Worm (Caenorhabditis elegans) whole organism, early embryonic: ENCODE data around the gene ncl-1.

Experiments
- B0310.2 ChIP-seq: sonication (generic microtip); optimal IDR thresholded peaks from 2 replicates; lab custom pipeline; 2016; ENCODE audit warnings: mild to moderate bottlenecking, missing genetic modification characterization, missing compliant biosample characterization
- F13C5.2 ChIP-seq: sonication (generic microtip); optimal IDR thresholded peaks from 2 replicates; lab custom pipeline; 2017; ENCODE audit warnings: mild to moderate bottlenecking, missing genetic modification characterization, inconsistent platforms, missing compliant biosample characterization
- aly-1 ChIP-seq: sonication (generic microtip); optimal IDR thresholded peaks from 2 replicates; lab custom pipeline; 2016; ENCODE audit warnings: missing genetic modification characterization, missing compliant biosample characterization
- ama-1 ChIP-seq: fragments of 150-350 bp; optimal IDR thresholded peaks from 2 replicates; lab custom pipeline; 2014
- ceh-13 ChIP-seq: fragments of 200-800 bp; sonication (Bioruptor generic); optimal IDR thresholded peaks from 2 replicates; lab custom pipeline; 2018; ENCODE audit warnings: mild to moderate bottlenecking, missing genetic modification characterization, missing compliant biosample characterization
- ceh-36 ChIP-seq: sonication (generic microtip); optimal IDR thresholded peaks from 2 replicates; lab custom pipeline; 2016; ENCODE audit warnings: missing genetic modification characterization, inconsistent platforms, missing compliant biosample characterization
- ets-7 ChIP-seq: sonication (generic microtip); optimal IDR thresholded peaks from 2 replicates; lab custom pipeline; 2016; ENCODE audit warnings: missing genotype, missing genetic modification characterization, missing compliant biosample characterization
- flt-1 ChIP-seq: fragments of 200-800 bp; sonication (Bioruptor generic); IDR thresholded peaks from 2 replicates; pipeline ENCODE4 v1.3.6; 2022; ENCODE audit warnings: missing genetic modification characterization, missing compliant biosample characterization
- hmbx-1 ChIP-seq: sonication (generic microtip); optimal IDR thresholded peaks from 2 replicates; lab custom pipeline; 2016; ENCODE audit warnings: mild to moderate bottlenecking, missing genetic modification characterization, missing compliant biosample characterization
- hmg-4 ChIP-seq: fragments of 200-800 bp; sonication (Bioruptor generic); optimal IDR thresholded peaks from 2 replicates; lab custom pipeline; 2018; ENCODE audit warnings: mild to moderate bottlenecking, missing genetic modification characterization, missing compliant biosample characterization
- hnd-1 ChIP-seq: sonication (generic microtip); optimal IDR thresholded peaks from 2 replicates; lab custom pipeline; 2016; ENCODE audit warnings: missing genetic modification characterization, missing compliant biosample characterization
- pes-1 ChIP-seq: fragments of 200-800 bp; sonication (Bioruptor generic); IDR thresholded peaks from 2 replicates; pipeline ENCODE4 v1.3.6; 2022; ENCODE audit warnings: missing genetic modification reagents, missing genetic modification characterization, missing compliant biosample characterization
- scrt-1 ChIP-seq: fragments of 200-800 bp; sonication (Bioruptor generic); IDR thresholded peaks from 2 replicates; pipeline ENCODE4 v1.3.6; 2022; ENCODE audit warnings: missing genetic modification characterization, missing compliant biosample characterization
- sea-1 ChIP-seq: fragments of 200-800 bp; sonication (Bioruptor generic); conservative IDR thresholded peaks from 2 replicates; pipeline ENCODE4 v1.3.6; 2022; ENCODE audit warnings: missing genetic modification characterization, missing compliant biosample characterization
- tbx-11 ChIP-seq: fragments of 200-800 bp; sonication (Bioruptor generic); IDR thresholded peaks from 2 replicates; pipeline ENCODE4 v1.3.6; 2022; ENCODE audit warnings: missing genetic modification characterization, missing compliant biosample characterization
- tbx-37 ChIP-seq: fragments of 200-800 bp; sonication (Bioruptor generic); conservative IDR thresholded peaks from 2 replicates; pipeline ENCODE4 v1.3.6; 2022; ENCODE audit warnings: missing genetic modification reagents, missing genetic modification characterization, missing compliant biosample characterization
- tra-4 ChIP-seq: sonication (generic microtip); optimal IDR thresholded peaks from 2 replicates; lab custom pipeline; 2017; ENCODE audit warnings: missing genetic modification characterization, missing compliant biosample characterization

ncl-1 gene

DNA sequence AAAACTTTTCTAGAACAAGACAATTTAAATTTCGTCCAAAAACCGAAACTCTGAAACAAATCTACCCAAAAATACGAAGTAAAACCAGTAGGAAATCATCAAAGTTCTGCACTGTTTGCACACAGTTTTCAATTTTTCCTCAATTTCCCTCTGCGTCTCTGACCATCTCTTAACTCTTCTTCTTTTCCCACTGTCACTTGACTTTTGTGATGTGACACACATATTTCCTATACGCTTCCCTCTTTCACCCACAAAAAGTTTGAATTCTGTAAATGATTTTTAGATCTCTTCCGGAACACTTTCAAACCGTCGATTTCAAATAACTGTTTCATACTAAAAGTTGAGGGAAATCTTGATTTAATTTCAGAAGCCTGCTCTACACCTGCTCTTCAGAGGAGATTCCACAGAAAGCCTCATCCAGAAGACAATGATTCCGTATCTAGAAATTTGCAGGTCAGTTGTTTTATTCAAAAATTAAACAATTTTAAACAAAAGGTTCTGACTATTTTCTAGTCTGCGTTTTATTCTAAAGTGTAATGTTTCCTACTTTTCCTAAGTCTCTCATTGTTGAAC, at the start of gene ncl-1:
Gene ncl-1, plus strand, starts transcription at position 366 of the 573 bp plus-strand sequence.
- TF ChIP-seq scrt-1 (GFP tag; lab: Robert Waterston, UW) (no peak), aly-1 (tag; lab: Kevin White, UChicago) (no peak), hnd-1 (tag; lab: Kevin White, UChicago) (no peak), pes-1 (no peak), tbx-37 (no peak), ceh-13 (GFP tag; lab: Kevin White, UChicago) (no peak), ets-7 (tag; lab: Kevin White, UChicago) (no peak)

DNA sequence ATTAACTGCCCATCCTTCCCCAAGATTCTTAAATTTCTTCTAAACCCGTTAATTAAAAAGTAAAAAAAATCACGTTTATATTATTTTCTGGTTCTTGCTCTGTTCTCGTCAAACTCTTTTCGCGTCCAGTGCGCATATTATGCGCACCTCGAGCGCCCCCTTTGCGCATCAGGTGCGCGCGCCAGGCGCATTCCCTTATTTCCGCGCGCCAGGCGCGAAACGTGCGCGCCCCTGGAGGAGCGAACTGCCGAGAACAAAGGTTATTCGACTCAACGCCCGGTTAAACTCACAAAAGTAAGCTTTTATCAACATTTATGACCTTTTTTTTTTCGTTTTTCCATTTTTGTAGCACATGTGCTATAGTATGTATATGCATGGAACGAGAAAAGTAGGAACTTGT, 47.1 kb upstream of the ncl-1 start:
- TF ChIP-seq F13C5.2 (no peak), hmg-4 (GFP tag; lab: Kevin White, UChicago) (no peak), sea-1 (GFP tag; lab: Robert Waterston, UW) (no peak), aly-1 (tag; lab: Kevin White, UChicago) (no peak), flt-1 (GFP tag; lab: Robert Waterston, UW) (no peak), tbx-37 (no peak), hmbx-1 (tag; lab: Kevin White, UChicago) (no peak), tbx-11 (GFP tag; lab: Robert Waterston, UW) (no peak), ama-1 (lab: Kevin White, UChicago) (no peak), scrt-1 (GFP tag; lab: Robert Waterston, UW) (no peak), tra-4 (no peak), pes-1 (no peak), B0310.2 (tag; lab: Kevin White, UChicago) (no peak), ets-7 (tag; lab: Kevin White, UChicago) (no peak), ceh-13 (GFP tag; lab: Kevin White, UChicago) (no peak), ceh-36 (tag; lab: Kevin White, UChicago) (no peak), hnd-1 (tag; lab: Kevin White, UChicago) (no peak)

DNA sequence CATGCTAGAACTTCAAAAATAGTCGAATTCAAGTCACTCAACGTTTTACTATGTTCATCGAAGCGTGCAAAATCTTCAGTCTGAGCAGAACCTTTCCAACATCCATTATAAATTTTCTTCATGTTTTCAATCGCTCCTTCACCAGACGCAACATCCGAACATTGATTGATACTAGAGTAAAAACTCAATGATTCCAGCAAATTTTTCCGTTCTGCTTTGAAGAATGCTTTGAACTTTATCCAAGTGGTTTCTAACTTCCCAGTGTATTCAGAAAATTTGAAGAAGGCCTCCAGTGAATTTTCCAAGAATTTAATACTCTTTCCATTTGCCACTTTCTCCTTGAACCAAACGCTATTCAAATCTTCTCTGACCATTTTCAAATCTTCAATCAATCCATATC, 27.2 kb upstream of the ncl-1 start:
- TF ChIP-seq aly-1 (tag; lab: Kevin White, UChicago) = no peak
- TF ChIP-seq ceh-36 (tag; lab: Kevin White, UChicago) = no peak
- TF ChIP-seq sea-1 (GFP tag; lab: Robert Waterston, UW) = no peak
- no peak for TF ChIP-seq tbx-37
- TF ChIP-seq tra-4 = no peak
- no peak for TF ChIP-seq ceh-13 (GFP tag; lab: Kevin White, UChicago)
- no peak for TF ChIP-seq hnd-1 (tag; lab: Kevin White, UChicago)
- no peak for TF ChIP-seq pes-1

DNA sequence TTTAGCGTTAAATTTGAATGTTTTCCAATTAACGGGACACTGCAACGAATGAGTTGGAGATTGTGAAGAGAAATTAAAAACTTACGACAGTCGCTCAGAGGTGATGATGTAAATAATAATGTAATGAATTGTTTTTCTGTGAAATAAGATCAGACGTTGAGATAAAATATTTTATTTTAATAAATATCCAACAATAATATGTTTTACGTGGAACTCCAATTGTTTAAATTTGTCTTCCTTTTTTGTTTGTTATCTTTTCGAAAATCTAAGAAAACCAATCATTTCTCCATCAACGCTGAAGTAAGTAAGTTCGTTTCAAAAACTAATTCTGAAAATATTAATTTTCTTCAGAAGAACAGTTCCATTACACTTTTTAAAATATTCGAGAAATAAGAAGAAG, 25.3 kb upstream of the ncl-1 start, which contains the start of gene C18H2.5:
Gene C18H2.5, minus strand, starts transcription at position 101 of the 400 bp plus-strand sequence.
- no peak for TF ChIP-seq F13C5.2
- no peak for TF ChIP-seq ceh-13 (GFP tag; lab: Kevin White, UChicago)
- TF ChIP-seq pes-1 = no peak
- no peak for TF ChIP-seq tra-4
- no peak for TF ChIP-seq sea-1 (GFP tag; lab: Robert Waterston, UW)
- no peak for TF ChIP-seq tbx-37
- TF ChIP-seq flt-1 (GFP tag; lab: Robert Waterston, UW) = no peak

DNA sequence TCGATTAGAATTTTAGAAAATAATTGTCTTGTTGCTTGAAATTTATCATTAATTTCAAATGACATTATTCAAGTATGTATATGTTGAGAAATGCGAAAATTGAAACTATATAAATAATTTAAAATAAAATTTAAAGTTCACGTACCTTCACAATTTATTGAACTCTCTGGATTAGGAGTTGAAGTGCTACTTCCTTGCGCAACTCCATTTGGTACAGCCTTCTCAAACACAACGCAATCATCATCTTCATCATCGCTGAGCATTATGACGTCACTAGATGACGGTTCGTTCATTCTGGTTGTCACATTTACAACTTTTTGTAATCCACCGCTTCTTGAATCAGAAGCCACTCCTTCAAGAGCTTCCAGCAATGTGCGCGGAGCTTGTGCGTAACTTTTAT, 16.1 kb upstream of the ncl-1 start:
- TF ChIP-seq ceh-36 (tag; lab: Kevin White, UChicago) (no peak), F13C5.2 (no peak), pes-1 (no peak)

DNA sequence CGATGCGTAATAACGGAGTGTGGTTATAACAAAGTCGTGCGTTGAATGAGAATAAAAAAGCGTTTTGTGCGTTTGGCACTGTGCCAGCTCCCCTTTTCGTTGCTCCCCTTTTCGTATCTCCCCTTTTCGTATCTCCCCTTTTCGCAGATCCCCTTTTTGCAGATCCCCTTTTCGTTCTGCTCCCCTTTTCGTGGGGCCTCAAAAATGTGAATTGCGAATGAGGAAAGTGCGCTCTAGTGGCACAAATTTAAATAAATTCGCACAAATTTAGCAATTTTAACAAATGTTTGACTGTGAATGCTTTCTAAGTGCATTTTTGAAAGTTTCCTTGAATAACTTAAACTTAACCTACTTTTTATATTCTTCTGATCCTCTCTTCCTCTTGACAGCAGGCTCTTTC, 10.7 kb upstream of the ncl-1 start:
- TF ChIP-seq pes-1 = peak; percentile 38

DNA sequence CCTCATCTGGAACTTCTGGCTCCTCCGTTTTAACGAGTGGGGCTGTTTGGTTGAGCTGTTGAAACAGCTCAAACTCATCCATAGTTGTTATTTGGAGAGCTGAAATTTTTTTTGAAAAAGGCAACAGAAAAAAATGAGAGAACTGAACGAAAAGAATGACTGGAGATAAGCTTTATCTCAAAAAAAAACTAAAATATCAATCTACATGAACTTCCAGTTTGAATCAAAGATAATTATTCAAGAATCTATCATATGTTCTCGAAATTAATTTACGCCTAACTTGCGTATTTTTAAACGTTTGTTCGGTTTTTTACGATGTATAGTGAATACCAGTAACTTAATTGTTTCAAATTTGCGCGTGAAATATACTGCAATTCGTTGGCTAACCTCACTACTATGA, 10.1 kb upstream of the ncl-1 start, which contains the start of gene lin-13:
Gene lin-13, minus strand, starts transcription at position 101 of the 400 bp plus-strand sequence.
- TF ChIP-seq B0310.2 (tag; lab: Kevin White, UChicago) = no peak
- no peak for TF ChIP-seq ceh-13 (GFP tag; lab: Kevin White, UChicago)
- no peak for TF ChIP-seq aly-1 (tag; lab: Kevin White, UChicago)
- no peak for TF ChIP-seq ama-1 (lab: Kevin White, UChicago)

DNA sequence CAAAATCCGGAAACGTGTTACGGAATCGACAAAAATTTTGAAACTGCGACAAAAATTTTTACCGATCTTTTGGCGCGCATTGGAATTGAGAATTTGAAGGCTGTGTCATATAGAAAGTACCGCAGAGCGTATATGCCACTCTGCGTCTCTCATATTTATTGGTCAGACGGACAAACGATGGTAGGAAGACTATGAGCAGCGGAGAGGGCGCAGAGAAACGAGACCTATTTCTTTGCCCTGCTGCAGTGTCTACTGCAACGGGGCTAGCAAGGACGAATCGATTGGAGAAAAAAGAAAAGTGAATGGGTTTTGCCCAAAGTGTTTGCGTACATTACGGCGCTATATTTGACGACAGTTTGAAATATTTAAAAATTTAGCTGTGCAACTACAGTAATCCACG, 9.5 kb upstream of the ncl-1 start:
- no peak for TF ChIP-seq ets-7 (tag; lab: Kevin White, UChicago)
- TF ChIP-seq hmg-4 (GFP tag; lab: Kevin White, UChicago) = peak; percentile 51

DNA sequence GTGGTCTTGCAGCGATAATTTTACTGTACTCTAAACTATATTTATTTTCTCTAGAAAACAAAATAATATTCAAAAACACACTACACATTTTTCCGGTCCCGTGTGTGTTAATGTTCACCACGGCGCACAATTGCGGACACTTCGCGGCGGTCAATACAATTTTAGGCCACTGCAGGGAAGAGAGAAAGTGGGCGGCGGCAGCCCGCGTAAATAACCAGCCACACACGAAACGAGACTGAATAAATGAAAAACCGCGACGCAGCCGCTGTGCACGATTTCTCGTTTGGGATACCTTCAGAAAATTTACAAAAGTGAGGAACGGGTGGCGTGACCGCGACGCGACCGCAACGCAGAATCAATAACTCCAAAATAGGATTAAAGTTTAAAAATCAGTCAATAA, 8.6 kb upstream of the ncl-1 start:
- TF ChIP-seq ama-1 (lab: Kevin White, UChicago) (no peak), F13C5.2 (peak; percentile 67), ceh-36 (tag; lab: Kevin White, UChicago) (peak; percentile 39), scrt-1 (GFP tag; lab: Robert Waterston, UW) (0 out of 2 replicates have a peak, but pooled peaks have one; percentile 37), tbx-37 (no peak), hmg-4 (GFP tag; lab: Kevin White, UChicago) (peak; percentile 73)
